Worm (Caenorhabditis elegans) whole organism, L2 larva: Measurements from ENCODE around the gene C29F9.12.

Experiments
- R02D3.7 ChIP-seq: fragments of 150-350 bp; optimal IDR thresholded peaks from 2 replicates; lab custom pipeline; 2014; ENCODE audit warnings: missing biosample characterization, missing genetic modification characterization
- ama-1 ChIP-seq: fragments of 150-350 bp; optimal IDR thresholded peaks from 2 replicates; lab custom pipeline; 2018; ENCODE audit warnings: inconsistent platforms
- ceh-82 ChIP-seq: fragments of 150-350 bp; optimal IDR thresholded peaks from 2 replicates; lab custom pipeline; 2014; ENCODE audit warnings: missing biosample characterization, missing genetic modification characterization
- elt-1 ChIP-seq: fragments of 150-350 bp; optimal IDR thresholded peaks from 2 replicates; lab custom pipeline; 2014; ENCODE audit warnings: missing biosample characterization, missing genetic modification characterization
- lin-13 ChIP-seq: fragments of 150-350 bp; optimal IDR thresholded peaks from 2 replicates; lab custom pipeline; 2014; ENCODE audit warnings: missing biosample characterization, missing genetic modification reagents, missing genetic modification characterization
- lin-39 ChIP-seq: fragments of 150-350 bp; optimal IDR thresholded peaks from 2 replicates; lab custom pipeline; 2014; ENCODE audit warnings: missing biosample characterization, missing genetic modification reagents, missing genetic modification characterization
- nhr-11 ChIP-seq: fragments of 150-350 bp; optimal IDR thresholded peaks from 2 replicates; lab custom pipeline; 2014; ENCODE audit warnings: missing biosample characterization, missing genetic modification characterization
- nhr-12 ChIP-seq: fragments of 150-350 bp; optimal IDR thresholded peaks from 2 replicates; lab custom pipeline; 2014; ENCODE audit warnings: missing biosample characterization, missing genetic modification characterization
- nhr-23 ChIP-seq: fragments of 150-350 bp; optimal IDR thresholded peaks from 2 replicates; lab custom pipeline; 2014; ENCODE audit warnings: missing biosample characterization, missing genetic modification reagents, missing genetic modification characterization
- nhr-77 ChIP-seq: fragments of 150-350 bp; optimal IDR thresholded peaks from 2 replicates; lab custom pipeline; 2014; ENCODE audit warnings: missing biosample characterization, missing genetic modification characterization
- skn-1 ChIP-seq: sonication (generic microtip); optimal IDR thresholded peaks from 2 replicates; lab custom pipeline; 2017; ENCODE audit warnings: missing biosample characterization, missing genetic modification characterization
- unc-55 ChIP-seq: fragments of 150-350 bp; sonication (generic microtip); optimal IDR thresholded peaks from 3 replicates; lab custom pipeline; 2014; ENCODE audit warnings: missing biosample characterization, missing genetic modification reagents, missing genetic modification characterization
- zag-1 ChIP-seq: fragments of 150-350 bp; optimal IDR thresholded peaks from 2 replicates; lab custom pipeline; 2014; ENCODE audit warnings: missing biosample characterization, missing genetic modification characterization
- ztf-1 ChIP-seq: fragments of 200-800 bp; sonication (Bioruptor generic); conservative IDR thresholded peaks from 2 replicates; pipeline ENCODE4 v1.3.6; 2022; ENCODE audit warnings: missing genetic modification characterization, missing compliant biosample characterization

ce11 chrIII:124478-124877 lies 2.6 kb upstream of the C29F9.12 start, which contains the start of gene pals-23:
- TF ChIP-seq unc-55 (no peak), lin-39 (tag; lab: Kevin White, UChicago) (no peak), skn-1 (tag; lab: Kevin White, UChicago) (no peak), nhr-23 (no peak), R02D3.7 (no peak), ztf-1 (GFP tag; lab: Robert Waterston, UW) (no peak), lin-13 (GFP tag; lab: Kevin White, UChicago) (no peak), elt-1 (tag; lab: Kevin White, UChicago) (no peak), ama-1 (lab: Kevin White, UChicago) (no peak), zag-1 (no peak), nhr-77 (tag; lab: Kevin White, UChicago) (no peak), nhr-11 (tag; lab: Kevin White, UChicago) (no peak), ceh-82 (tag; lab: Kevin White, UChicago) (no peak), nhr-12 (tag; lab: Kevin White, UChicago) (no peak)
